Fruit fly (Drosophila melanogaster): ENCODE data around the gene Nnk.
A peak's percentile ranks its signal among the peaks of the same experiment; 100 is the strongest.

The Nnk gene

DNA sequence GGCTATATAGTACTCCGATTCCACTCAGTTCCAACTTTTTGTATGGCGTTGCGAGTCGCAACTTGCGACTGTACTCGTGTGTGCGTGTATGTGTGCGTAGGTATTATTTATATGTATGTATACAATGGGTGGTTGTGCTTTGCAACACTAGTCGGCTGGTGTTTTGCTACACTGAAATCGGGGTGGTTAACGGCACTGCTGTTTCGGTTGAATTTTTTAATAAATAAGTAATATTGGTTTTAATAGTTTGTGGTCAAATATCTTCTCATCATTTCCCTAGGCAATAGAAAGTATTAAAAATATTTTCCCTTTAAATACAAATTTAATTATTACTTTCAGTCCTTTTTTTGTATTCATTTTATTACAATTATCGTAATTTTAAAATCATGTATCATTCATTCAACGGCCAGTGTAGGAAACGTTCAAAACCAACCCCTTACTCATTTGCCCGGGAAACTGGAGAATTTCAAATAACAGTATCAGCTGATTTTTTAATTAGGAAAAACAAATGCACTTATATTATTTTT, 6.8 kb downstream of the Nnk start, which contains the start of gene CG7379 (continued):
- peak; percentile 45 for TF ChIP-seq Dref (GFP tag; IDR thresholded peaks at IDR 0.05)
- peak; percentile 58 for TF ChIP-seq PHDP (tag; optimal IDR thresholded peaks at IDR 0.05)
- peak; percentile 84 for TF ChIP-seq CG7987 (GFP tag; optimal IDR thresholded peaks at IDR 0.05)
- no peak for TF ChIP-seq pita (GFP tag; optimal IDR thresholded peaks at IDR 0.05)
- TF ChIP-seq CG10274 (GFP tag; optimal IDR thresholded peaks at IDR 0.05) = peak; percentile 50
- TF ChIP-seq Lim3 (GFP tag; IDR thresholded peaks at IDR 0.05) = no peak; the same call in 1 of the 2 replicates
- peak; percentile 94 for TF ChIP-seq ken (GFP tag; IDR thresholded peaks at IDR 0.05)
- TF ChIP-seq CG4328 (GFP tag; optimal IDR thresholded peaks at IDR 0.05) = peak; percentile 74
- TF ChIP-seq pnt (GFP tag; optimal IDR thresholded peaks at IDR 0.05) = peak; percentile 24
- TF ChIP-seq CG7372 (GFP tag; IDR thresholded peaks at IDR 0.05) = peak; percentile 64; the same call in 1 of the 2 replicates
- TF ChIP-seq CG1024 (GFP tag; IDR thresholded peaks at IDR 0.05) = peak; percentile 37; the same call in 1 of the 2 replicates
- TF ChIP-seq hth (optimal IDR thresholded peaks at IDR 0.05) = no peak
- peak; percentile 89 for TF ChIP-seq NfI (GFP tag; optimal IDR thresholded peaks at IDR 0.05)
- TF ChIP-seq CG12769 (tag; optimal IDR thresholded peaks at IDR 0.05) = no peak
- peak; percentile 85 for TF ChIP-seq CG34376 (GFP tag; optimal IDR thresholded peaks at IDR 0.05)
- TF ChIP-seq hkb (optimal IDR thresholded peaks at IDR 0.05) = peak; percentile 48
- peak; percentile 54 for TF ChIP-seq hkb (GFP tag; IDR thresholded peaks at IDR 0.05)
- TF ChIP-seq CG34224 (GFP tag; IDR thresholded peaks at IDR 0.05; ENCODE audit: partially characterized antibody) = peak; percentile 27; the same call in 1 of the 3 replicates
- peak; percentile 69 for TF ChIP-seq cwo (GFP tag; optimal IDR thresholded peaks at IDR 0.05)
- TF ChIP-seq gsb-n (tag; optimal IDR thresholded peaks at IDR 0.05) = no peak
- peak; percentile 39 for TF ChIP-seq CG8281 (tag; optimal IDR thresholded peaks at IDR 0.05)
- peak; percentile 45 for TF ChIP-seq CG2202 (tag; optimal IDR thresholded peaks at IDR 0.05)
- TF ChIP-seq dati (GFP tag; IDR thresholded peaks at IDR 0.05) = no peak
- peak; percentile 92 for TF ChIP-seq CG11247 (GFP tag; IDR thresholded peaks at IDR 0.05)
- peak; percentile 77 for TF ChIP-seq CG12104 (GFP tag; optimal IDR thresholded peaks at IDR 0.05)
- TF ChIP-seq sd (tag; optimal IDR thresholded peaks at IDR 0.05) = no peak
- no peak for TF ChIP-seq CG31365 (tag; optimal IDR thresholded peaks at IDR 0.05)
- TF ChIP-seq nom (GFP tag; optimal IDR thresholded peaks at IDR 0.05) = peak; percentile 79
- TF ChIP-seq E2f1 (GFP tag; IDR thresholded peaks at IDR 0.05) = peak; percentile 58; the same call in 1 of the 2 replicates
- TF ChIP-seq chm (GFP tag; IDR thresholded peaks at IDR 0.05) = no peak; the same call in 1 of the 2 replicates
- TF ChIP-seq unpg (GFP tag; optimal IDR thresholded peaks at IDR 0.05) = peak; percentile 55
- peak; percentile 83 for TF ChIP-seq ttk (GFP tag; IDR thresholded peaks at IDR 0.05)
- TF ChIP-seq lilli (GFP tag; optimal IDR thresholded peaks at IDR 0.05) = peak; percentile 89
- TF ChIP-seq CoRest (tag; optimal IDR thresholded peaks at IDR 0.05) = peak; percentile 85
- TF ChIP-seq Hr3 (GFP tag; optimal IDR thresholded peaks at IDR 0.05) = peak; percentile 90
- TF ChIP-seq ase (GFP tag; IDR thresholded peaks at IDR 0.05) = peak; percentile 48; the same call in 1 of the 3 replicates
- no peak for TF ChIP-seq wek (GFP tag; optimal IDR thresholded peaks at IDR 0.05)
- TF ChIP-seq insv (GFP tag; optimal IDR thresholded peaks at IDR 0.05) = peak in 1 of 2 experiments; percentile 73
- peak; percentile 33; the same call in 1 of the 2 replicates for TF ChIP-seq Poxn (GFP tag; IDR thresholded peaks at IDR 0.05)
- peak; percentile 72 for TF ChIP-seq Abd-B (GFP tag; optimal IDR thresholded peaks at IDR 0.05)
- peak; percentile 55 for TF ChIP-seq Sry-δ (GFP tag; optimal IDR thresholded peaks at IDR 0.05)
- no peak for TF ChIP-seq cad (GFP tag; optimal IDR thresholded peaks at IDR 0.05)
- TF ChIP-seq Awh (GFP tag; IDR thresholded peaks at IDR 0.05) = 0 out of 2 replicates have a peak, but pooled peaks have one; percentile 11
- no peak for TF ChIP-seq bigmax (GFP tag; optimal IDR thresholded peaks at IDR 0.05)
- TF ChIP-seq gcm2 (GFP tag; optimal IDR thresholded peaks at IDR 0.05) = peak; percentile 44
- no peak for TF ChIP-seq CG14860 (GFP tag; IDR thresholded peaks at IDR 0.05; ENCODE audit: partially characterized antibody)
- peak; percentile 64 for TF ChIP-seq CG9727 (GFP tag; optimal IDR thresholded peaks at IDR 0.05)
- TF ChIP-seq CG14710 (tag; optimal IDR thresholded peaks at IDR 0.05) = peak; percentile 88
- TF ChIP-seq z (GFP tag; IDR thresholded peaks at IDR 0.05) = no peak
- peak; percentile 64; the same call in 1 of the 3 replicates for TF ChIP-seq C15 (GFP tag; IDR thresholded peaks at IDR 0.05)
